Worm (Caenorhabditis elegans) whole organism, early embryonic: ENCODE results near the gene srsx-29.
A peak's percentile ranks its signal among the peaks of the same experiment; 100 is the strongest.

Experiments used
- B0310.2 ChIP-seq: sonication (generic microtip); optimal IDR thresholded peaks from 2 replicates; lab custom pipeline; 2016; ENCODE audit warnings: mild to moderate bottlenecking, missing genetic modification characterization, missing compliant biosample characterization
- F13C5.2 ChIP-seq: sonication (generic microtip); optimal IDR thresholded peaks from 2 replicates; lab custom pipeline; 2017; ENCODE audit warnings: mild to moderate bottlenecking, missing genetic modification characterization, inconsistent platforms, missing compliant biosample characterization
- aly-1 ChIP-seq: sonication (generic microtip); optimal IDR thresholded peaks from 2 replicates; lab custom pipeline; 2016; ENCODE audit warnings: missing genetic modification characterization, missing compliant biosample characterization
- ama-1 ChIP-seq: fragments of 150-350 bp; optimal IDR thresholded peaks from 2 replicates; lab custom pipeline; 2014
- ceh-13 ChIP-seq: fragments of 200-800 bp; sonication (Bioruptor generic); optimal IDR thresholded peaks from 2 replicates; lab custom pipeline; 2018; ENCODE audit warnings: mild to moderate bottlenecking, missing genetic modification characterization, missing compliant biosample characterization
- ceh-36 ChIP-seq: sonication (generic microtip); optimal IDR thresholded peaks from 2 replicates; lab custom pipeline; 2016; ENCODE audit warnings: missing genetic modification characterization, inconsistent platforms, missing compliant biosample characterization
- ets-7 ChIP-seq: sonication (generic microtip); optimal IDR thresholded peaks from 2 replicates; lab custom pipeline; 2016; ENCODE audit warnings: missing genotype, missing genetic modification characterization, missing compliant biosample characterization
- flt-1 ChIP-seq: fragments of 200-800 bp; sonication (Bioruptor generic); IDR thresholded peaks from 2 replicates; pipeline ENCODE4 v1.3.6; 2022; ENCODE audit warnings: missing genetic modification characterization, missing compliant biosample characterization
- hmbx-1 ChIP-seq: sonication (generic microtip); optimal IDR thresholded peaks from 2 replicates; lab custom pipeline; 2016; ENCODE audit warnings: mild to moderate bottlenecking, missing genetic modification characterization, missing compliant biosample characterization
- hmg-4 ChIP-seq: fragments of 200-800 bp; sonication (Bioruptor generic); optimal IDR thresholded peaks from 2 replicates; lab custom pipeline; 2018; ENCODE audit warnings: mild to moderate bottlenecking, missing genetic modification characterization, missing compliant biosample characterization
- hnd-1 ChIP-seq: sonication (generic microtip); optimal IDR thresholded peaks from 2 replicates; lab custom pipeline; 2016; ENCODE audit warnings: missing genetic modification characterization, missing compliant biosample characterization
- pes-1 ChIP-seq: fragments of 200-800 bp; sonication (Bioruptor generic); IDR thresholded peaks from 2 replicates; pipeline ENCODE4 v1.3.6; 2022; ENCODE audit warnings: missing genetic modification reagents, missing genetic modification characterization, missing compliant biosample characterization
- scrt-1 ChIP-seq: fragments of 200-800 bp; sonication (Bioruptor generic); IDR thresholded peaks from 2 replicates; pipeline ENCODE4 v1.3.6; 2022; ENCODE audit warnings: missing genetic modification characterization, missing compliant biosample characterization
- sea-1 ChIP-seq: fragments of 200-800 bp; sonication (Bioruptor generic); conservative IDR thresholded peaks from 2 replicates; pipeline ENCODE4 v1.3.6; 2022; ENCODE audit warnings: missing genetic modification characterization, missing compliant biosample characterization
- tbx-11 ChIP-seq: fragments of 200-800 bp; sonication (Bioruptor generic); IDR thresholded peaks from 2 replicates; pipeline ENCODE4 v1.3.6; 2022; ENCODE audit warnings: missing genetic modification characterization, missing compliant biosample characterization
- tbx-37 ChIP-seq: fragments of 200-800 bp; sonication (Bioruptor generic); conservative IDR thresholded peaks from 2 replicates; pipeline ENCODE4 v1.3.6; 2022; ENCODE audit warnings: missing genetic modification reagents, missing genetic modification characterization, missing compliant biosample characterization
- tra-4 ChIP-seq: sonication (generic microtip); optimal IDR thresholded peaks from 2 replicates; lab custom pipeline; 2017; ENCODE audit warnings: missing genetic modification characterization, missing compliant biosample characterization

Gene srsx-29

DNA sequence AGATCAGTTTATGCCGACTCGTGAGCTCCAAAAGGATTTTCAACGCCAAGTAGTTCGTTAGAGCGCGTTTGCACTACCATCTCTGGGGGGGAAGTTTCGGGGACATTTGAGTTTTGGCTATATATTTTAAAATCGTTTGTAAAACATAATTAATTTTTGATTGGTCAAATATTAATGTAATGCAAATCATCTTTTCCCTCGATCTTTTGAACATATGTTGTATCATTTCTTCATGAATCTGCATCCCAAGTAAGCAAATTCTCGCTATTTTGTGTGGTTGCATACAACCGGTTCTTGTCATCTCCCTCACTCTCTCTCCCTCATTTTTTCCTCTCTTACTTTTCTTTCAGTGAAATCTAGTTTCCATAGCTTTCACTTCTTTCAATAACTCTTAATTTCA, 23.4 kb downstream of the srsx-29 start:
- TF ChIP-seq hmbx-1, result no peak
- no peak for TF ChIP-seq scrt-1 (GFP tag; lab: Robert Waterston, UW)
- TF ChIP-seq F13C5.2 (tag; lab: Kevin White, UChicago), result peak; percentile 44

- TF ChIP-seq ceh-13 (GFP tag; lab: Kevin White, UChicago) (no peak), hnd-1 (tag; lab: Kevin White, UChicago) (no peak), ets-7 (no peak), B0310.2 (tag; lab: Kevin White, UChicago) (no peak), ceh-36 (tag; lab: Kevin White, UChicago) (no peak), ama-1 (lab: Kevin White, UChicago) (no peak), scrt-1 (GFP tag; lab: Robert Waterston, UW) (no peak), F13C5.2 (tag; lab: Kevin White, UChicago) (no peak), tbx-11 (GFP tag; lab: Robert Waterston, UW) (no peak), tra-4 (tag; lab: Kevin White, UChicago) (no peak), pes-1 (GFP tag; lab: Robert Waterston, UW) (no peak), tbx-37 (GFP tag; lab: Robert Waterston, UW) (no peak), aly-1 (no peak), flt-1 (no peak), hmg-4 (GFP tag; lab: Kevin White, UChicago) (no peak), hmbx-1 (no peak), sea-1 (GFP tag; lab: Robert Waterston, UW) (no peak)
Observed at ce11 chrV:10179235-10179634, 24.4 kb downstream of the srsx-29 start, which contains the start of gene cul-5. Gene cul-5 (plus strand): TSS chrV:10179535.

- TF ChIP-seq ets-7 (no peak), scrt-1 (GFP tag; lab: Robert Waterston, UW) (no peak), aly-1 (no peak), flt-1 (no peak), sea-1 (GFP tag; lab: Robert Waterston, UW) (no peak), ceh-36 (tag; lab: Kevin White, UChicago) (no peak), B0310.2 (tag; lab: Kevin White, UChicago) (no peak)
Observed at ce11 chrV:10182984-10183383, 28.2 kb downstream of the srsx-29 start, which contains the start of gene ZK856.4. Gene ZK856.4 (plus strand): TSS chrV:10183284.

ce11 chrV:10183810-10184209, 29.0 kb downstream of the srsx-29 start:
- TF ChIP-seq scrt-1 (GFP tag; lab: Robert Waterston, UW) (no peak), ets-7 (no peak), sea-1 (GFP tag; lab: Robert Waterston, UW) (no peak), hmbx-1 (no peak), hnd-1 (tag; lab: Kevin White, UChicago) (no peak), ama-1 (lab: Kevin White, UChicago) (no peak), ceh-13 (GFP tag; lab: Kevin White, UChicago) (no peak), ceh-36 (tag; lab: Kevin White, UChicago) (no peak), B0310.2 (tag; lab: Kevin White, UChicago) (no peak), tbx-37 (GFP tag; lab: Robert Waterston, UW) (no peak), F13C5.2 (tag; lab: Kevin White, UChicago) (no peak)

- TF ChIP-seq ceh-13 (GFP tag; lab: Kevin White, UChicago), result no peak
- no peak for TF ChIP-seq sea-1 (GFP tag; lab: Robert Waterston, UW)
- no peak for TF ChIP-seq tbx-37 (GFP tag; lab: Robert Waterston, UW)
- no peak for TF ChIP-seq B0310.2 (tag; lab: Kevin White, UChicago)
- TF ChIP-seq ceh-36 (tag; lab: Kevin White, UChicago), result no peak
- no peak for TF ChIP-seq aly-1
- no peak for TF ChIP-seq hnd-1 (tag; lab: Kevin White, UChicago)
Observed at ce11 chrV:10185719-10186118, 30.9 kb downstream of the srsx-29 start, which contains the start of gene ZK856.18. Gene ZK856.18 (minus strand): TSS chrV:10186007.

DNA sequence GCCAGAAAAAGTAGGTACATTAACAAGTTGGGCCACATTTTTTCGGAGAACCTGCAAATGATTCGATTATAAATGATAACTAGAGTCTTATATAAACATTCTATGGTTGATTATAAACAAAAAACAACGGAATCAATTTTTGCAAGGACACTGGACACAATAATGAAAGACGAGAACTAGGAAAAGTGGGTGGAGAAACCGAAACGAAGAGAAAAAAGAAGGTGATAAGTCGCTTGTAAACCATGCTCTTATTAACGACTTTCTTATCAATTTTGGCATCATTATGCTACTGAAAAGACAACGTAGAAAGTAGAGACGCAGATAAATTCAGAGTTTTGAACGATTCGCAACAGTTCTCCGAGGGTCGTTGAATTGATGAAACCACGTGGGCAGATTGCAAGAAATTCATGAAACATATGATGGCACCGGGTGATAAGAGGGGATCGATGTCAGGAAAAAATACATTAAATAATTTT, 35.3 kb downstream of the srsx-29 start, which contains the start of gene ZK856.5:
Gene ZK856.5, minus strand, starts transcription at position 51 of the 476 bp plus-strand sequence.
- no peak for TF ChIP-seq ama-1 (lab: Kevin White, UChicago)
- TF ChIP-seq hmbx-1, result no peak
- TF ChIP-seq B0310.2 (tag; lab: Kevin White, UChicago), result no peak
- no peak for TF ChIP-seq pes-1 (GFP tag; lab: Robert Waterston, UW)
- no peak for TF ChIP-seq flt-1
- TF ChIP-seq ceh-36 (tag; lab: Kevin White, UChicago), result no peak
- no peak for TF ChIP-seq sea-1 (GFP tag; lab: Robert Waterston, UW)
- no peak for TF ChIP-seq ets-7
- no peak for TF ChIP-seq ceh-13 (GFP tag; lab: Kevin White, UChicago)
- TF ChIP-seq scrt-1 (GFP tag; lab: Robert Waterston, UW), result no peak
- TF ChIP-seq hmg-4 (GFP tag; lab: Kevin White, UChicago), result no peak
- TF ChIP-seq tbx-37 (GFP tag; lab: Robert Waterston, UW), result no peak
- no peak for TF ChIP-seq tbx-11 (GFP tag; lab: Robert Waterston, UW)
- TF ChIP-seq F13C5.2 (tag; lab: Kevin White, UChicago), result no peak
- no peak for TF ChIP-seq tra-4 (tag; lab: Kevin White, UChicago)
- no peak for TF ChIP-seq aly-1

DNA sequence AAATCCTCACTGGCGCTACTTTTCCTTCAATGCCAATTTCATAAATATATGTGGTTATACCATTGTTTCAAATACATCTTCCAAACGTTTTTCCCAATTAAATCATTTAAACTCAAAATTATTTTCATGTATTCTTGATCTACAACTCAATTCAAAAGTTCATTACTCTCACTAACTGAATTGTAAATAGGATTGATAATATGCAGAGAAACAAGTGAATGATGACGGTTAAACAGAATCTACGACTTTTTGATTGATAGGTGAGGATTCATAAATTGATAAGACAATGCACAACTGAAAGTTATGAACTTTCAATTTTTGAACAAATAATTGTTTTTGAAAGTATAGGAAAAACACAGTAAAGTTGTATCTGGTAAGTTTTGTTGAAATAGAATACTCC, 36.4 kb downstream of the srsx-29 start:
- no peak for TF ChIP-seq sea-1 (GFP tag; lab: Robert Waterston, UW)
- TF ChIP-seq tbx-11 (GFP tag; lab: Robert Waterston, UW), result no peak
- TF ChIP-seq hmg-4 (GFP tag; lab: Kevin White, UChicago), result no peak

ce11 chrV:10198386-10198785, 43.6 kb downstream of the srsx-29 start, which contains the start of gene ZK856.6:
Gene ZK856.6 (plus strand): TSS chrV:10198686.
- TF ChIP-seq aly-1 (no peak), hmg-4 (GFP tag; lab: Kevin White, UChicago) (no peak), F13C5.2 (tag; lab: Kevin White, UChicago) (no peak), pes-1 (GFP tag; lab: Robert Waterston, UW) (no peak), B0310.2 (tag; lab: Kevin White, UChicago) (no peak)
